Fruit fly (Drosophila melanogaster) whole organism: Measurements from ENCODE around the gene CG15143.

Source experiments
- CG8478 ChIP-seq: fragments of >200 bp; optimal IDR thresholded peaks from 2 replicates; lab custom pipeline; 2018; ENCODE audit warnings: inconsistent platforms
- Dll ChIP-seq: fragments of >200 bp; optimal IDR thresholded peaks from 2 replicates; lab custom pipeline; 2017

DNA sequence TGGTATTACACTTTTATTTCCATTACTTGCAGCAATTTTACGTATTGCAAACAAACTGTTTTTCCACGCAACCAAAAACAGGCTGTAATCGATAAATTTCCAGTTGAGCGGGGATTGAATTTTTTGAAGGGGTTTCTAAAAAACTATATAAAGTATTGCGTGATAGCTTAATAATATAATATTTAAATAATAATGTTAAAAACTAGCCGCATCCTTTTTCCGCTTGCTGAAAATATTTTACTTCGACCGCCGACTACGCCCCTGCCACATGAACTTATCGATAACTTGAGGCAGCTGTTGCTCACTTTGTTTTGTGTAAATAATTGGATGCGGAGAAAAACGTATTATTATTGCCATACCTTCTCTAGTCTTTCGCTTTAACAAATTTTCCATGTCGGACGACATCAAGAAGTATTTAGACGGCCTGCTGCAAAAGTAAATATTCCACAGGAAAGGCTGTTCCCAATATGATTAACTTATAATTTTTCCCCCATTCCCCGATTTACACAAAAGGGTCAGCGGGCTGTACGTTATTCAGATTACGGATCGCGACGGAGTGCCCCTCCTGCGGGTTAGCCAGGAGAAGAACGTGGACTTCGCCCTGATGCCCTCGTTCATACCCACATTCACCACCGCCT lies 43.3 kb downstream of the CG15143 start, which contains the start of the genes fws and Lamtor3:
- TF ChIP-seq CG8478 (lab: Kevin White, UChicago) (no peak), Dll (no peak)
